Worm (Caenorhabditis elegans): ENCODE data around the gene mpdu-1.

ce11 chrV:8325906-8326305 is 33.1 kb downstream of the mpdu-1 start:
- no peak for TF ChIP-seq aly-1 (tag; optimal IDR thresholded peaks at IDR 0.05)
- TF ChIP-seq tbx-37 (GFP tag; conservative IDR thresholded peaks at IDR 0.05), result no peak
- no peak for TF ChIP-seq tbx-11 (GFP tag; IDR thresholded peaks at IDR 0.05)
- no peak for TF ChIP-seq ama-1 (optimal IDR thresholded peaks at IDR 0.05)
- no peak for TF ChIP-seq B0310.2 (tag; optimal IDR thresholded peaks at IDR 0.05)
- no peak for TF ChIP-seq tra-4 (tag; optimal IDR thresholded peaks at IDR 0.05)
- no peak for TF ChIP-seq hmbx-1 (tag; optimal IDR thresholded peaks at IDR 0.05)
- TF ChIP-seq scrt-1 (GFP tag; IDR thresholded peaks at IDR 0.05), result no peak
- no peak for TF ChIP-seq F13C5.2 (tag; optimal IDR thresholded peaks at IDR 0.05)
- TF ChIP-seq ceh-36 (tag; optimal IDR thresholded peaks at IDR 0.05), result no peak
